Worm (Caenorhabditis elegans) whole organism, L3 larva: ENCODE data around the gene str-68.

ENCODE experiments used
- aly-2 ChIP-seq: fragments of 150-350 bp; optimal IDR thresholded peaks from 2 replicates; lab custom pipeline; 2014; ENCODE audit warnings: missing biosample characterization, missing genetic modification characterization
- elt-3 ChIP-seq, 3 experiments: fragments of 150-350 bp in 1 of 3; sonication (generic microtip) in 2 of 3; optimal IDR thresholded peaks; 2 replicates in 2 of 3; 4 replicates in 1 of 3; lab custom pipeline; 2014 to 2017; ENCODE audit warnings: missing biosample characterization in 3 of 3, missing genetic modification characterization in 3 of 3
- fos-1 ChIP-seq: fragments of 150-350 bp; optimal IDR thresholded peaks from 2 replicates; lab custom pipeline; 2014; ENCODE audit warnings: missing biosample characterization, missing genetic modification characterization
- mdl-1 ChIP-seq: fragments of 150-350 bp; optimal IDR thresholded peaks from 2 replicates; lab custom pipeline; 2014; ENCODE audit warnings: missing biosample characterization, missing genetic modification characterization
- mml-1 ChIP-seq: fragments of 150-350 bp; sonication (generic microtip); optimal IDR thresholded peaks from 3 replicates; lab custom pipeline; 2014; ENCODE audit warnings: missing biosample characterization, missing genetic modification characterization
- nhr-11 ChIP-seq: fragments of 150-350 bp; optimal IDR thresholded peaks from 2 replicates; lab custom pipeline; 2014; ENCODE audit warnings: missing biosample characterization, missing genetic modification characterization
- nhr-12 ChIP-seq: fragments of 150-350 bp; optimal IDR thresholded peaks from 2 replicates; lab custom pipeline; 2014; ENCODE audit warnings: missing biosample characterization, missing genetic modification characterization
- nhr-28 ChIP-seq: fragments of 150-350 bp; optimal IDR thresholded peaks from 2 replicates; lab custom pipeline; 2014; ENCODE audit warnings: missing biosample characterization, missing genetic modification characterization
- pqm-1 ChIP-seq: fragments of 150-350 bp; optimal IDR thresholded peaks from 2 replicates; lab custom pipeline; 2017; ENCODE audit warnings: missing biosample characterization, missing genetic modification characterization, inconsistent platforms
- skn-1 ChIP-seq: fragments of 150-350 bp; optimal IDR thresholded peaks from 2 replicates; lab custom pipeline; 2014; ENCODE audit warnings: missing biosample characterization, missing genetic modification characterization
- snpc-4 ChIP-seq: fragments of 150-350 bp; optimal IDR thresholded peaks from 2 replicates; lab custom pipeline; 2014; ENCODE audit warnings: missing biosample characterization, missing genetic modification characterization
- ztf-11 ChIP-seq: fragments of 150-350 bp; optimal IDR thresholded peaks from 2 replicates; lab custom pipeline; 2014; ENCODE audit warnings: missing biosample characterization, missing genetic modification characterization
- ztf-4 ChIP-seq: fragments of 150-350 bp; optimal IDR thresholded peaks from 2 replicates; lab custom pipeline; 2014; ENCODE audit warnings: missing biosample characterization, missing genetic modification characterization

- TF ChIP-seq nhr-12 (tag; lab: Kevin White, UChicago) (no peak), nhr-28 (tag; lab: Kevin White, UChicago) (no peak), ztf-4 (tag; lab: Kevin White, UChicago) (no peak), snpc-4 (tag; lab: Kevin White, UChicago) (no peak), aly-2 (tag; lab: Kevin White, UChicago) (no peak), nhr-11 (no peak), pqm-1 (tag; lab: Kevin White, UChicago) (peak; percentile 42), elt-3 (tag; optimal IDR thresholded peaks at IDR 0.05; lab: Kevin White, UChicago) (no peak), ztf-11 (no peak), mdl-1 (tag; lab: Kevin White, UChicago) (no peak), skn-1 (tag; lab: Kevin White, UChicago) (no peak), fos-1 (no peak), mml-1 (tag; lab: Kevin White, UChicago) (no peak)
These were observed 10.8 kb upstream of the str-68 start, which contains the start of gene clec-210 for ce11 chrV:3118167-3118566.
